Fruit fly (Drosophila melanogaster): ENCODE data around the gene CG9072.

DNA sequence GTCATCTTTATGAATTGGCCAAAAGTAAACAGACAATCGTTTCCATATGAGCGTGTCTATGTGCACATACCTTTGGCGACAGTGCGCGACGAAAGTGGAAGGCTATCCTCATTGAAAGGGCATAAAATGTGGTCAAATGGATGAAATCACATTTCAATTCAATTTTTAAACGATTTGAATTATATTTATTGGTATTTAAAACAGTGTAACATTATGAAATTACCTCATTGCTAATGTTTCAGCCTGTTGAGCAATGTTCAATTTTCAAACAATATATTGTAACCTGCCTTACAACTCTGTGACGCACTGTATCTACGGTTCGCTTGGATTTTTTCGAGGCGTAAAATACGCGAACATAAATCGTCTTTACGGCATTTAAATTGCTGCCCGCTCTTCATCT, 24.3 kb upstream of the CG9072 start:
- TF ChIP-seq Hr38 (GFP tag; optimal IDR thresholded peaks at IDR 0.05) (no peak), topi (GFP tag; optimal IDR thresholded peaks at IDR 0.05) (no peak), CG7368 (GFP tag; optimal IDR thresholded peaks at IDR 0.05) (no peak), Blimp-1 (GFP tag; optimal IDR thresholded peaks at IDR 0.05) (no peak), OdsH (GFP tag; optimal IDR thresholded peaks at IDR 0.05) (peak; percentile 6), CG10631 (GFP tag; optimal IDR thresholded peaks at IDR 0.05) (no peak), pdm3 (GFP tag; optimal IDR thresholded peaks at IDR 0.05) (peak; percentile 19), dsx (GFP tag; optimal IDR thresholded peaks at IDR 0.05; ENCODE audit: poor library complexity, severe bottlenecking) (no peak), net (GFP tag; optimal IDR thresholded peaks at IDR 0.05) (no peak), svp (GFP tag) (no peak)
